Fruit fly (Drosophila melanogaster) whole organism, embryonic: ENCODE data around the gene EMC5.

ENCODE experiments used
- Antp ChIP-seq: fragments of 200-800 bp; sonication (Bioruptor generic); optimal IDR thresholded peaks from 3 replicates; lab custom pipeline; 2016; ENCODE audit warnings: missing biosample characterization, missing genetic modification characterization
- CG11695 ChIP-seq: fragments of 200-800 bp; sonication (Bioruptor generic); IDR thresholded peaks from 3 replicates; pipeline ENCODE4 v1.3.6; 2022; ENCODE audit warnings: missing biosample characterization, missing genetic modification characterization
- CG12769 ChIP-seq: fragments of 200-800 bp; sonication (Bioruptor generic); optimal IDR thresholded peaks from 2 replicates; lab custom pipeline; 2019; ENCODE audit warnings: missing biosample characterization, mild to moderate bottlenecking, missing genetic modification characterization, moderate library complexity
- CG12942 ChIP-seq: fragments of 200-800 bp; sonication (Bioruptor generic); optimal IDR thresholded peaks from 3 replicates; lab custom pipeline; 2016; ENCODE audit warnings: missing biosample characterization, missing genetic modification characterization
- CG13424 ChIP-seq: fragments of 200-800 bp; sonication (Bioruptor generic); optimal IDR thresholded peaks from 2 replicates; lab custom pipeline; 2019; ENCODE audit warnings: missing biosample characterization, mild to moderate bottlenecking, missing genetic modification characterization, moderate library complexity
- CG14014 ChIP-seq: fragments of 200-800 bp; sonication (Bioruptor generic); IDR thresholded peaks from 2 replicates; pipeline ENCODE4 v1.3.6; 2022; ENCODE audit warnings: missing biosample characterization, missing genetic modification characterization
- CG14050 ChIP-seq: fragments of 200-800 bp; sonication (Bioruptor generic); IDR thresholded peaks from 3 replicates; pipeline ENCODE4 v1.3.6; 2022; ENCODE audit warnings: missing biosample characterization, missing genetic modification characterization
- CG14710 ChIP-seq: fragments of 200-800 bp; sonication (Bioruptor generic); optimal IDR thresholded peaks from 3 replicates; lab custom pipeline; 2019; ENCODE audit warnings: missing biosample characterization, mild to moderate bottlenecking, missing genetic modification characterization, moderate library complexity
- CG15696 ChIP-seq: fragments of 200-800 bp; sonication (Bioruptor generic); optimal IDR thresholded peaks from 2 replicates; lab custom pipeline; 2019; ENCODE audit warnings: missing biosample characterization, mild to moderate bottlenecking, missing genetic modification characterization, moderate library complexity
- CG17328 ChIP-seq: fragments of 200-800 bp; sonication (Bioruptor generic); IDR thresholded peaks from 2 replicates; pipeline ENCODE4 v1.3.6; 2022; ENCODE audit warnings: missing biosample characterization, missing genetic modification characterization
- CG17912 ChIP-seq: fragments of 200-800 bp; sonication (Bioruptor generic); optimal IDR thresholded peaks from 2 replicates; lab custom pipeline; 2018; ENCODE audit warnings: missing biosample characterization, mild to moderate bottlenecking, missing genetic modification characterization
- CG18764 ChIP-seq: fragments of 200-800 bp; sonication (Bioruptor generic); optimal IDR thresholded peaks from 3 replicates; lab custom pipeline; 2016; ENCODE audit warnings: missing biosample characterization, missing genetic modification characterization
- CG33213 ChIP-seq: fragments of 200-800 bp; sonication (Bioruptor generic); optimal IDR thresholded peaks from 3 replicates; lab custom pipeline; 2016; ENCODE audit warnings: missing biosample characterization, missing genetic modification characterization
- CG4282 ChIP-seq: fragments of 200-800 bp; sonication (Bioruptor generic); optimal IDR thresholded peaks from 2 replicates; lab custom pipeline; 2016; ENCODE audit warnings: missing biosample characterization, missing genetic modification characterization
- CG4328 ChIP-seq: fragments of 200-800 bp; sonication (Bioruptor generic); optimal IDR thresholded peaks from 3 replicates; lab custom pipeline; 2017; ENCODE audit warnings: missing biosample characterization, missing genetic modification reagents, missing genetic modification characterization
- CG4404 ChIP-seq: fragments of 200-800 bp; sonication (Bioruptor generic); IDR thresholded peaks from 2 replicates; pipeline ENCODE4 v1.3.6; 2022; ENCODE audit warnings: missing biosample characterization, missing genetic modification characterization
- CG4707 ChIP-seq: fragments of 200-800 bp; sonication (Bioruptor generic); optimal IDR thresholded peaks from 2 replicates; lab custom pipeline; 2018; ENCODE audit warnings: missing biosample characterization, mild to moderate bottlenecking, missing genetic modification characterization, moderate library complexity
- CG6689 ChIP-seq: fragments of 200-800 bp; sonication (Bioruptor generic); IDR thresholded peaks from 2 replicates; pipeline ENCODE4 v1.3.6; 2022; ENCODE audit warnings: missing biosample characterization, missing genetic modification characterization
- CG7786 ChIP-seq: fragments of 200-800 bp; sonication (Bioruptor generic); optimal IDR thresholded peaks from 2 replicates; lab custom pipeline; 2016; ENCODE audit warnings: missing biosample characterization, missing genetic modification characterization
- CG7839 ChIP-seq: fragments of 200-800 bp; sonication (Bioruptor generic); optimal IDR thresholded peaks from 3 replicates; lab custom pipeline; 2018; ENCODE audit warnings: missing biosample characterization, mild to moderate bottlenecking, missing genetic modification characterization, moderate library complexity
- CG7987 ChIP-seq: fragments of 200-800 bp; sonication (Bioruptor generic); optimal IDR thresholded peaks from 2 replicates; lab custom pipeline; 2018; ENCODE audit warnings: missing biosample characterization, mild to moderate bottlenecking, missing genetic modification characterization, moderate library complexity
- CG8924 ChIP-seq: fragments of 200-800 bp; optimal IDR thresholded peaks from 3 replicates; lab custom pipeline; 2019; ENCODE audit warnings: missing biosample characterization, mild to moderate bottlenecking, missing genetic modification characterization, moderate library complexity
- CG9876 ChIP-seq: fragments of 200-800 bp; sonication (Bioruptor generic); optimal IDR thresholded peaks from 2 replicates; lab custom pipeline; 2016; ENCODE audit warnings: missing biosample characterization, missing genetic modification characterization
- CrebB ChIP-seq: fragments of 200-800 bp; sonication (Bioruptor generic); optimal IDR thresholded peaks from 3 replicates; lab custom pipeline; 2018; ENCODE audit warnings: missing biosample characterization, mild to moderate bottlenecking, missing genetic modification characterization
- Dad ChIP-seq: fragments of 200-800 bp; sonication (Bioruptor generic); optimal IDR thresholded peaks from 3 replicates; lab custom pipeline; 2016; ENCODE audit warnings: missing biosample characterization, missing genetic modification characterization
- Hey ChIP-seq: fragments of 200-800 bp; sonication (Bioruptor generic); optimal IDR thresholded peaks from 3 replicates; lab custom pipeline; 2018; ENCODE audit warnings: missing biosample characterization, mild to moderate bottlenecking, missing genetic modification characterization
- Hmx ChIP-seq: fragments of 200-800 bp; sonication (Bioruptor generic); optimal IDR thresholded peaks from 2 replicates; lab custom pipeline; 2016; ENCODE audit warnings: missing biosample characterization, missing genetic modification characterization
- Mad ChIP-seq: fragments of 200-800 bp; sonication (Bioruptor generic); optimal IDR thresholded peaks from 2 replicates; lab custom pipeline; 2016; ENCODE audit warnings: missing biosample characterization, missing genetic modification characterization
- Med ChIP-seq: fragments of 200-800 bp; sonication (Bioruptor generic); peaks from one replicate; lab custom pipeline; 2016; ENCODE audit warnings: missing biosample characterization, missing genetic modification characterization, mild to moderate bottlenecking, inconsistent platforms, moderate library complexity
- Mrtf ChIP-seq: fragments of 200-800 bp; sonication (Bioruptor generic); IDR thresholded peaks from 3 replicates; pipeline ENCODE4 v1.3.6; 2022; ENCODE audit warnings: missing biosample characterization, missing genetic modification characterization
- NC2β ChIP-seq: fragments of 200-800 bp; sonication (Bioruptor generic); optimal IDR thresholded peaks from 2 replicates; lab custom pipeline; 2016; ENCODE audit warnings: missing biosample characterization, missing genetic modification characterization
- Nf-YB ChIP-seq: fragments of 200-800 bp; sonication (Bioruptor generic); optimal IDR thresholded peaks from 3 replicates; lab custom pipeline; 2019; ENCODE audit warnings: missing biosample characterization, mild to moderate bottlenecking, missing genetic modification characterization, moderate library complexity
- Oli ChIP-seq: fragments of 200-800 bp; sonication (Bioruptor generic); optimal IDR thresholded peaks from 2 replicates; lab custom pipeline; 2018; ENCODE audit warnings: missing biosample characterization, mild to moderate bottlenecking, missing genetic modification characterization, moderate library complexity
- ash1 ChIP-seq: fragments of 200-800 bp; sonication (Bioruptor generic); optimal IDR thresholded peaks from 2 replicates; lab custom pipeline; 2018; ENCODE audit warnings: missing biosample characterization, mild to moderate bottlenecking, missing genetic modification characterization
- bowl ChIP-seq: fragments of 200-800 bp; sonication (Bioruptor generic); IDR thresholded peaks from 2 replicates; pipeline ENCODE4 v1.3.6; 2022; ENCODE audit warnings: missing biosample characterization, missing genetic modification characterization
- ci ChIP-seq: fragments of 200-800 bp; sonication (Bioruptor generic); IDR thresholded peaks from 3 replicates; pipeline ENCODE4 v1.3.6; 2022; ENCODE audit warnings: missing biosample characterization, missing genetic modification characterization
- crc ChIP-seq: fragments of 200-800 bp; sonication (Bioruptor generic); optimal IDR thresholded peaks from 2 replicates; lab custom pipeline; 2016; ENCODE audit warnings: missing biosample characterization, missing genetic modification characterization
- dysf ChIP-seq: fragments of 200-800 bp; sonication (Bioruptor generic); IDR thresholded peaks from 3 replicates; pipeline ENCODE4 v1.3.6; 2022; ENCODE audit warnings: missing biosample characterization, missing genetic modification characterization
- eyg ChIP-seq: fragments of 200-800 bp; sonication (Bioruptor generic); optimal IDR thresholded peaks from 3 replicates; lab custom pipeline; 2016; ENCODE audit warnings: missing biosample characterization, missing genetic modification characterization
- fu2 ChIP-seq: fragments of 200-800 bp; sonication (Bioruptor generic); optimal IDR thresholded peaks from 2 replicates; lab custom pipeline; 2016; ENCODE audit warnings: missing biosample characterization, missing genetic modification characterization
- gsb ChIP-seq: fragments of 200-800 bp; sonication (Bioruptor generic); IDR thresholded peaks from 2 replicates; pipeline ENCODE4 v1.3.6; 2022; ENCODE audit warnings: missing biosample characterization, missing genetic modification characterization
- ham ChIP-seq: fragments of 200-800 bp; sonication (Bioruptor generic); IDR thresholded peaks from 2 replicates; pipeline ENCODE4 v1.3.6; 2022; ENCODE audit warnings: missing biosample characterization, missing genetic modification characterization
- ind ChIP-seq: fragments of 200-800 bp; sonication (Bioruptor generic); optimal IDR thresholded peaks from 3 replicates; lab custom pipeline; 2016; ENCODE audit warnings: missing biosample characterization, missing genetic modification characterization
- inv ChIP-seq: fragments of 200-800 bp; sonication (Bioruptor generic); IDR thresholded peaks from 2 replicates; pipeline ENCODE4 v1.3.6; 2022; ENCODE audit warnings: missing biosample characterization, missing genetic modification characterization; ENCODE audit not compliant: partially characterized antibody
- jing ChIP-seq: fragments of 200-800 bp; sonication (Bioruptor generic); optimal IDR thresholded peaks from 2 replicates; lab custom pipeline; 2018; ENCODE audit warnings: missing biosample characterization, mild to moderate bottlenecking, missing genetic modification characterization
- org-1 ChIP-seq: fragments of 200-800 bp; sonication (Bioruptor generic); optimal IDR thresholded peaks from 2 replicates; lab custom pipeline; 2017; ENCODE audit warnings: missing biosample characterization, missing genetic modification characterization
- pita ChIP-seq: fragments of 200-800 bp; sonication (Bioruptor generic); optimal IDR thresholded peaks from 2 replicates; lab custom pipeline; 2017; ENCODE audit warnings: missing biosample characterization, mild to moderate bottlenecking, missing genetic modification characterization
- seq ChIP-seq: fragments of 200-800 bp; sonication (Bioruptor generic); IDR thresholded peaks from 2 replicates; pipeline ENCODE4 v1.3.6; 2022; ENCODE audit warnings: missing biosample characterization, missing genetic modification characterization
- sisA ChIP-seq: fragments of 200-800 bp; sonication (Bioruptor generic); IDR thresholded peaks from 2 replicates; pipeline ENCODE4 v1.3.6; 2022; ENCODE audit warnings: missing biosample characterization, missing genetic modification characterization
- wdn ChIP-seq: fragments of 200-800 bp; sonication (Bioruptor generic); IDR thresholded peaks from 2 replicates; pipeline ENCODE4 v1.3.6; 2022; ENCODE audit warnings: missing biosample characterization, missing genetic modification characterization
- zfh2 ChIP-seq: fragments of 200-800 bp; sonication (Bioruptor generic); optimal IDR thresholded peaks from 2 replicates; lab custom pipeline; 2016; ENCODE audit warnings: missing biosample characterization, missing genetic modification characterization

Gene EMC5

DNA sequence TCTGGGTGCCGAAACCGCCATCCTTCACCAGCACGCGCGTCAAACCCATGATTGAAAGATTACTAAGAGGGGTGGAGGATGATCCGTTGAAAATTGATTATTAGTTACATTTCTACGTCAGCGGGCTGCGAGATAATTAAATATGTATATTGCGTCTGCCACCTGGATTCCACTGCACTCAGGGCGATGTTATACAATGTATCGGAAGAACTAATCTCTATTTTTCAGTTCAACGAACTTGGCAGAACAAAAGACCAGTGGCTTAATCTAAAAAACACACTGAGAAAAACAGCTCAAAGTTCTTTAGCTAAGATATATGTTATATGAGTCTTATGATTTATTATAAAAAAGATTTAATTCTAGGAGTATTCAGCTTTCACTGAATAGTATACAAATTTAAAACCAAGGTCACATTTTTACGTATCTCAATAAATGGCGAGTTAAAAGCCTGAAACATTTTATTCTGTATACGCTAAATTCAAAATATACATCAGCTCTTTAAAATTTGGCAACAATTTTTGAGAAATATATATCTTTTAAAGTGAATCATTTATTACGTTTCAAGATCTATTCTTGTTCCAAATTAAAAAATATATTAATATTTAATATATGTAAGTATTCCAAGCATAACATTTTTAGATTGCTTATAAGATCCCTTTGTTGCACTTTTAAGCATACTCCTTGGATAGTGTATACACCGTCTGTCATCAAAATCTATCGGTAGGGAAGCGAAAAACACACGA is 33.8 kb upstream of the EMC5 start (continued):
- TF ChIP-seq CG7839 (tag; lab: Kevin White, UChicago) (peak; percentile 58), Mrtf (no peak), bowl (GFP tag; lab: Robert Waterston, UW) (no peak), CG6689 (GFP tag; lab: Robert Waterston, UW) (0 out of 2 replicates have a peak, but pooled peaks have one; percentile 23), CG14050 (GFP tag; lab: Robert Waterston, UW) (no peak), CrebB (tag; lab: Kevin White, UChicago) (no peak), CG7987 (no peak), CG17328 (GFP tag; lab: Robert Waterston, UW) (no peak), CG15696 (tag; lab: Kevin White, UChicago) (no peak), CG13424 (tag; lab: Kevin White, UChicago) (peak; percentile 17), CG12769 (no peak), ham (GFP tag; lab: Robert Waterston, UW) (no peak), Hmx (GFP tag; lab: Kevin White, UChicago) (no peak), Dad (no peak), Hey (tag; lab: Kevin White, UChicago) (no peak), CG4282 (no peak), ash1 (no peak), CG17912 (GFP tag; lab: Kevin White, UChicago) (no peak), fu2 (GFP tag; lab: Kevin White, UChicago) (no peak), crc (no peak), CG4707 (GFP tag; lab: Kevin White, UChicago) (no peak), Oli (peak; percentile 10), zfh2 (GFP tag; lab: Kevin White, UChicago) (no peak), inv (GFP tag; lab: Robert Waterston, UW) (no peak), CG7786 (GFP tag; lab: Kevin White, UChicago) (no peak), seq (no peak), ci (GFP tag; lab: Robert Waterston, UW) (no peak), pita (no peak), CG33213 (no peak), eyg (GFP tag; lab: Kevin White, UChicago) (no peak), gsb (no peak), Antp (GFP tag; lab: Kevin White, UChicago) (no peak), wdn (no peak), org-1 (GFP tag; lab: Kevin White, UChicago) (no peak), jing (GFP tag; lab: Kevin White, UChicago) (no peak), Nf-YB (GFP tag; lab: Kevin White, UChicago) (peak; percentile 28), CG8924 (tag; lab: Kevin White, UChicago) (peak; percentile 60), ind (GFP tag; lab: Kevin White, UChicago) (no peak), CG18764 (GFP tag; lab: Kevin White, UChicago) (no peak), Med (no peak), Mad (GFP tag; lab: Kevin White, UChicago) (no peak), NC2β (no peak), CG12942 (GFP tag; lab: Kevin White, UChicago) (no peak), CG4404 (GFP tag; lab: Robert Waterston, UW) (no peak), CG14710 (no peak), CG11695 (GFP tag; lab: Robert Waterston, UW) (no peak), sisA (no peak), CG14014 (GFP tag; lab: Robert Waterston, UW) (peak; percentile 39; the same call in 1 of the 2 replicates), dysf (GFP tag; lab: Robert Waterston, UW) (peak; percentile 59; the same call in 1 of the 3 replicates), CG4328 (no peak), CG9876 (GFP tag; lab: Kevin White, UChicago) (no peak)
